Worm (Caenorhabditis elegans) whole organism, early embryonic: Measurements from ENCODE around the gene nstp-9.
A peak's percentile ranks its signal among the peaks of the same experiment; 100 is the strongest.

Experiments used
- B0310.2 ChIP-seq: sonication (generic microtip); optimal IDR thresholded peaks from 2 replicates; lab custom pipeline; 2016; ENCODE audit warnings: mild to moderate bottlenecking, missing genetic modification characterization, missing compliant biosample characterization
- F13C5.2 ChIP-seq: sonication (generic microtip); optimal IDR thresholded peaks from 2 replicates; lab custom pipeline; 2017; ENCODE audit warnings: mild to moderate bottlenecking, missing genetic modification characterization, inconsistent platforms, missing compliant biosample characterization
- aly-1 ChIP-seq: sonication (generic microtip); optimal IDR thresholded peaks from 2 replicates; lab custom pipeline; 2016; ENCODE audit warnings: missing genetic modification characterization, missing compliant biosample characterization
- ama-1 ChIP-seq: fragments of 150-350 bp; optimal IDR thresholded peaks from 2 replicates; lab custom pipeline; 2014
- ceh-13 ChIP-seq: fragments of 200-800 bp; sonication (Bioruptor generic); optimal IDR thresholded peaks from 2 replicates; lab custom pipeline; 2018; ENCODE audit warnings: mild to moderate bottlenecking, missing genetic modification characterization, missing compliant biosample characterization
- ceh-36 ChIP-seq: sonication (generic microtip); optimal IDR thresholded peaks from 2 replicates; lab custom pipeline; 2016; ENCODE audit warnings: missing genetic modification characterization, inconsistent platforms, missing compliant biosample characterization
- ets-7 ChIP-seq: sonication (generic microtip); optimal IDR thresholded peaks from 2 replicates; lab custom pipeline; 2016; ENCODE audit warnings: missing genotype, missing genetic modification characterization, missing compliant biosample characterization
- flt-1 ChIP-seq: fragments of 200-800 bp; sonication (Bioruptor generic); IDR thresholded peaks from 2 replicates; pipeline ENCODE4 v1.3.6; 2022; ENCODE audit warnings: missing genetic modification characterization, missing compliant biosample characterization
- hmbx-1 ChIP-seq: sonication (generic microtip); optimal IDR thresholded peaks from 2 replicates; lab custom pipeline; 2016; ENCODE audit warnings: mild to moderate bottlenecking, missing genetic modification characterization, missing compliant biosample characterization
- hmg-4 ChIP-seq: fragments of 200-800 bp; sonication (Bioruptor generic); optimal IDR thresholded peaks from 2 replicates; lab custom pipeline; 2018; ENCODE audit warnings: mild to moderate bottlenecking, missing genetic modification characterization, missing compliant biosample characterization
- hnd-1 ChIP-seq: sonication (generic microtip); optimal IDR thresholded peaks from 2 replicates; lab custom pipeline; 2016; ENCODE audit warnings: missing genetic modification characterization, missing compliant biosample characterization
- pes-1 ChIP-seq: fragments of 200-800 bp; sonication (Bioruptor generic); IDR thresholded peaks from 2 replicates; pipeline ENCODE4 v1.3.6; 2022; ENCODE audit warnings: missing genetic modification reagents, missing genetic modification characterization, missing compliant biosample characterization
- scrt-1 ChIP-seq: fragments of 200-800 bp; sonication (Bioruptor generic); IDR thresholded peaks from 2 replicates; pipeline ENCODE4 v1.3.6; 2022; ENCODE audit warnings: missing genetic modification characterization, missing compliant biosample characterization
- sea-1 ChIP-seq: fragments of 200-800 bp; sonication (Bioruptor generic); conservative IDR thresholded peaks from 2 replicates; pipeline ENCODE4 v1.3.6; 2022; ENCODE audit warnings: missing genetic modification characterization, missing compliant biosample characterization
- tbx-11 ChIP-seq: fragments of 200-800 bp; sonication (Bioruptor generic); IDR thresholded peaks from 2 replicates; pipeline ENCODE4 v1.3.6; 2022; ENCODE audit warnings: missing genetic modification characterization, missing compliant biosample characterization
- tbx-37 ChIP-seq: fragments of 200-800 bp; sonication (Bioruptor generic); conservative IDR thresholded peaks from 2 replicates; pipeline ENCODE4 v1.3.6; 2022; ENCODE audit warnings: missing genetic modification reagents, missing genetic modification characterization, missing compliant biosample characterization
- tra-4 ChIP-seq: sonication (generic microtip); optimal IDR thresholded peaks from 2 replicates; lab custom pipeline; 2017; ENCODE audit warnings: missing genetic modification characterization, missing compliant biosample characterization

The nstp-9 gene

ce11 chrX:10933308-10934014 is 13.9 kb upstream of the nstp-9 start:
- TF ChIP-seq flt-1 = no peak
- TF ChIP-seq tbx-11 (GFP tag; lab: Robert Waterston, UW) = no peak
- no peak for TF ChIP-seq tbx-37
- TF ChIP-seq ama-1 (lab: Kevin White, UChicago) = no peak
- no peak for TF ChIP-seq F13C5.2
- no peak for TF ChIP-seq ets-7 (tag; lab: Kevin White, UChicago)
- TF ChIP-seq hmg-4 (GFP tag; lab: Kevin White, UChicago) = no peak
- no peak for TF ChIP-seq B0310.2 (tag; lab: Kevin White, UChicago)
- TF ChIP-seq scrt-1 (GFP tag; lab: Robert Waterston, UW) = no peak
- no peak for TF ChIP-seq hnd-1 (tag; lab: Kevin White, UChicago)
- TF ChIP-seq ceh-36 = no peak

ce11 chrX:10932087-10932486 is 12.6 kb upstream of the nstp-9 start:
- peak; percentile 18 for TF ChIP-seq hmg-4 (GFP tag; lab: Kevin White, UChicago)
- no peak for TF ChIP-seq hnd-1 (tag; lab: Kevin White, UChicago)

ce11 chrX:10928948-10929563 is 9.5 kb upstream of the nstp-9 start, which contains the start of gene dgn-1:
dgn-1 (minus strand) TSS chrX:10928998.
- no peak for TF ChIP-seq pes-1 (GFP tag; lab: Robert Waterston, UW)
- no peak for TF ChIP-seq tbx-37
- no peak for TF ChIP-seq ceh-36
- TF ChIP-seq ets-7 (tag; lab: Kevin White, UChicago) = no peak
- no peak for TF ChIP-seq hnd-1 (tag; lab: Kevin White, UChicago)
- no peak for TF ChIP-seq scrt-1 (GFP tag; lab: Robert Waterston, UW)
- no peak for TF ChIP-seq sea-1 (GFP tag; lab: Robert Waterston, UW)
- no peak for TF ChIP-seq hmg-4 (GFP tag; lab: Kevin White, UChicago)
- no peak for TF ChIP-seq aly-1
- TF ChIP-seq tra-4 (tag; lab: Kevin White, UChicago) = no peak
- no peak for TF ChIP-seq ama-1 (lab: Kevin White, UChicago)
- no peak for TF ChIP-seq tbx-11 (GFP tag; lab: Robert Waterston, UW)
- TF ChIP-seq ceh-13 = no peak
- TF ChIP-seq B0310.2 (tag; lab: Kevin White, UChicago) = no peak
- TF ChIP-seq F13C5.2 = no peak
- no peak for TF ChIP-seq flt-1
- no peak for TF ChIP-seq hmbx-1 (tag; lab: Kevin White, UChicago)

- peak; percentile 30 for TF ChIP-seq aly-1
- no peak for TF ChIP-seq ceh-36
- no peak for TF ChIP-seq tbx-37
- no peak for TF ChIP-seq pes-1 (GFP tag; lab: Robert Waterston, UW)
- no peak for TF ChIP-seq B0310.2 (tag; lab: Kevin White, UChicago)
- TF ChIP-seq F13C5.2 = no peak
Measured at ce11 chrX:10927136-10927535, 7.6 kb upstream of the nstp-9 start.

- no peak for TF ChIP-seq scrt-1 (GFP tag; lab: Robert Waterston, UW)
Measured at ce11 chrX:10924031-10924430, 4.5 kb upstream of the nstp-9 start.

ce11 chrX:10916194-10916593 is 3.3 kb downstream of the nstp-9 start:
- TF ChIP-seq ceh-36 (no peak), tbx-11 (GFP tag; lab: Robert Waterston, UW) (no peak)

- TF ChIP-seq ceh-13 = no peak
- TF ChIP-seq pes-1 (GFP tag; lab: Robert Waterston, UW) = no peak
- TF ChIP-seq tbx-37 = no peak
- TF ChIP-seq hnd-1 (tag; lab: Kevin White, UChicago) = no peak
- TF ChIP-seq tbx-11 (GFP tag; lab: Robert Waterston, UW) = no peak
- TF ChIP-seq B0310.2 (tag; lab: Kevin White, UChicago) = no peak
- no peak for TF ChIP-seq F13C5.2
Measured at ce11 chrX:10914421-10915277, 4.9 kb downstream of the nstp-9 start.

ce11 chrX:10913981-10914380 is 5.5 kb downstream of the nstp-9 start, which contains the start of gene F47B10.9:
F47B10.9 (minus strand) TSS chrX:10914081.
- TF ChIP-seq scrt-1 (GFP tag; lab: Robert Waterston, UW) (no peak), tra-4 (tag; lab: Kevin White, UChicago) (no peak), ceh-13 (no peak), sea-1 (GFP tag; lab: Robert Waterston, UW) (no peak), ama-1 (lab: Kevin White, UChicago) (no peak)
